Worm (Caenorhabditis elegans): Measurements from ENCODE around the gene mthf-1.

- TF ChIP-seq flt-1 (GFP tag; IDR thresholded peaks at IDR 0.05) = peak; percentile 80
- TF ChIP-seq tab-1 (GFP tag; IDR thresholded peaks at IDR 0.05) = no peak
- 0 out of 2 replicates have a peak, but pooled peaks have one; percentile 64 for TF ChIP-seq ztf-23 (GFP tag; IDR thresholded peaks at IDR 0.05)
Observed at ce11 chrII:7756810-7757209, 20.8 kb downstream of the mthf-1 start.

All from whole organism, midembryonic.